Worm (Caenorhabditis elegans) whole organism, late embryonic: Measurements from ENCODE around the gene F38H4.6.

ENCODE experiments used
- C08G9.2 ChIP-seq: sonication (generic microtip); optimal IDR thresholded peaks from 2 replicates; lab custom pipeline; 2016; ENCODE audit warnings: mild to moderate bottlenecking, missing genetic modification characterization, moderate library complexity, missing compliant biosample characterization
- K02D7.2 ChIP-seq: sonication (generic microtip); optimal IDR thresholded peaks from 2 replicates; lab custom pipeline; 2017; ENCODE audit warnings: mild to moderate bottlenecking, missing genetic modification characterization, missing compliant biosample characterization
- ama-1 ChIP-seq: fragments of 150-350 bp; optimal IDR thresholded peaks from 2 replicates; lab custom pipeline; 2014
- fkh-10 ChIP-seq: fragments of 150-350 bp; optimal IDR thresholded peaks from 2 replicates; lab custom pipeline; 2014; ENCODE audit warnings: missing biosample characterization, missing genetic modification reagents, missing genetic modification characterization
- tbx-2 ChIP-seq: sonication (generic microtip); optimal IDR thresholded peaks from 2 replicates; lab custom pipeline; 2016; ENCODE audit warnings: missing genetic modification characterization, missing compliant biosample characterization
- unc-42 ChIP-seq: sonication (generic microtip); optimal IDR thresholded peaks from 2 replicates; lab custom pipeline; 2016; ENCODE audit warnings: missing genotype, missing genetic modification characterization, missing compliant biosample characterization

ce11 chrIV:11842121-11842520 lies 5.5 kb downstream of the F38H4.6 start, which contains the start of gene F38H4.3:
- TF ChIP-seq ama-1 (lab: Kevin White, UChicago): no peak
- no peak for TF ChIP-seq fkh-10 (GFP tag; lab: Kevin White, UChicago)
- no peak for TF ChIP-seq K02D7.2 (tag; lab: Kevin White, UChicago)
- TF ChIP-seq C08G9.2: no peak
- no peak for TF ChIP-seq tbx-2 (tag; lab: Kevin White, UChicago)
- no peak for TF ChIP-seq unc-42 (tag; lab: Kevin White, UChicago)
